Fruit fly (Drosophila melanogaster): Measurements from ENCODE around the gene sti.

DNA sequence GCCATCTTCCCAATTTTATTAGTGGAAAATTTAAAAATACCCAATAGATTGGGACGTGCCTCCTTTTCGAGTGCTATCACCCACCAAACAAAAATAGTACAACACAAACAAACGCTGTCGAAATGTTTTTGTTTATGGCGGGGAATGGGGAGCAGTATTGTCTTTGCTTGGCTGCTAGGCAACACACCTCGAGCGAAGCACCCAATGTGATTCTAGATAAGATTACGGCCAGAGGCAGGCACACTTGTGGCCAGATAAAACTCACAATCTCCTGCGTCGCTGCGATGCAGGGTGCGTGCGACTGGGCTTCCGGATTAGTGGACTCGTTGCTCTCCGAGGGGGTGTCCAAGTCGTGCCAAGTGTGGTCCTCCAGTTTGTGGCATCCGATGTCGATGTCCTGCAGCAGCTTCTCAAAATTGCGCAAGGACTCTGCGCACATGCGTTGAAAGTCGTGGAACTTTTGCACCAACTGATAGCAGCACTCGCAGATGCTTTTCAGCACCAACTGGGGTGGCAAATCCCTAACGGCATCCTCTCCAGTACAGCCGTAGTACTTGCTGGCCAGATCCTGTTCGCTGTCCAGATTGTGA is 7.6 kb downstream of the sti start:
- TF ChIP-seq jim (GFP tag; optimal IDR thresholded peaks at IDR 0.05): no peak
- no peak for TF ChIP-seq lola (GFP tag; optimal IDR thresholded peaks at IDR 0.05)
- TF ChIP-seq Dif (GFP tag; optimal IDR thresholded peaks at IDR 0.05; ENCODE audit: partially characterized antibody): no peak
- TF ChIP-seq usp (GFP tag; optimal IDR thresholded peaks at IDR 0.05): no peak
- TF ChIP-seq sage (GFP tag; optimal IDR thresholded peaks at IDR 0.05): no peak
- TF ChIP-seq psq (GFP tag; optimal IDR thresholded peaks at IDR 0.05): no peak
- no peak for TF ChIP-seq OdsH (GFP tag; optimal IDR thresholded peaks at IDR 0.05)

Data from whole organism, wandering third instar larva.